Worm (Caenorhabditis elegans) whole organism, midembryonic: ENCODE measurements around the gene F18A11.2.

Source experiments
- T22C8.4 ChIP-seq: fragments of 200-800 bp; sonication (Bioruptor generic); IDR thresholded peaks from 2 replicates; pipeline ENCODE4 v1.3.6; 2022; ENCODE audit warnings: missing genetic modification characterization, missing compliant biosample characterization
- cog-1 ChIP-seq: sonication (generic microtip); optimal IDR thresholded peaks from 2 replicates; lab custom pipeline; 2016; ENCODE audit warnings: missing genetic modification characterization, missing compliant biosample characterization
- flt-1 ChIP-seq: fragments of 200-800 bp; sonication (Bioruptor generic); IDR thresholded peaks from 2 replicates; pipeline ENCODE4 v1.3.6; 2022; ENCODE audit warnings: missing genetic modification characterization, missing compliant biosample characterization
- klf-2 ChIP-seq: fragments of 200-800 bp; sonication (Bioruptor generic); conservative IDR thresholded peaks from 2 replicates; pipeline ENCODE4 v1.3.6; 2022; ENCODE audit warnings: missing genetic modification reagents, missing genetic modification characterization, missing compliant biosample characterization
- med-1 ChIP-seq: sonication (generic microtip); optimal IDR thresholded peaks from 2 replicates; lab custom pipeline; 2017; ENCODE audit warnings: missing genetic modification characterization, mild to moderate bottlenecking, missing compliant biosample characterization, antibody characterized with exemption, missing genetic modification reagents; ENCODE audit not compliant: insufficient read depth
- ref-1 ChIP-seq: fragments of 200-800 bp; sonication (Bioruptor generic); conservative IDR thresholded peaks from 2 replicates; pipeline ENCODE4 v1.3.6; 2022; ENCODE audit warnings: missing genetic modification reagents, missing genetic modification characterization, missing compliant biosample characterization
- tab-1 ChIP-seq: fragments of 200-800 bp; sonication (Bioruptor generic); IDR thresholded peaks from 2 replicates; pipeline ENCODE4 v1.3.6; 2022; ENCODE audit warnings: missing genetic modification characterization, missing compliant biosample characterization
- ztf-23 ChIP-seq: fragments of 200-800 bp; sonication (Bioruptor generic); IDR thresholded peaks from 2 replicates; pipeline ENCODE4 v1.3.6; 2022; ENCODE audit warnings: missing genetic modification reagents, missing genetic modification characterization, missing compliant biosample characterization
- ztf-29 ChIP-seq: fragments of 200-800 bp; sonication (Bioruptor generic); IDR thresholded peaks from 2 replicates; pipeline ENCODE4 v1.3.6; 2022; ENCODE audit warnings: missing genetic modification reagents, missing genetic modification characterization, missing compliant biosample characterization

ce11 chrII:13006283-13006682 lies 25.2 kb upstream of the F18A11.2 start:
- TF ChIP-seq flt-1 (GFP tag; lab: Robert Waterston, UW): no peak
- TF ChIP-seq ztf-23 (GFP tag; lab: Robert Waterston, UW): no peak
- no peak for TF ChIP-seq ztf-29 (GFP tag; lab: Robert Waterston, UW)
- TF ChIP-seq ref-1 (GFP tag; lab: Robert Waterston, UW): no peak
- TF ChIP-seq klf-2 (GFP tag; lab: Robert Waterston, UW): no peak
- no peak for TF ChIP-seq T22C8.4 (GFP tag; lab: Robert Waterston, UW)
- no peak for TF ChIP-seq med-1
- TF ChIP-seq tab-1 (GFP tag; lab: Robert Waterston, UW): no peak
- TF ChIP-seq cog-1 (tag; lab: Kevin White, UChicago): no peak
